Fruit fly (Drosophila melanogaster) whole organism, prepupa: ENCODE measurements around the gene CG13731.

ENCODE experiments used
- Blimp-1 ChIP-seq: fragments of 200-800 bp; sonication (Bioruptor generic); optimal IDR thresholded peaks from 3 replicates; lab custom pipeline; 2017; ENCODE audit warnings: missing biosample characterization, missing genetic modification characterization, mild to moderate bottlenecking, moderate library complexity, missing genetic modification reagents
- CG10669 ChIP-seq: fragments of 200-800 bp; sonication (Bioruptor generic); optimal IDR thresholded peaks from 3 replicates; lab custom pipeline; 2018; ENCODE audit warnings: missing biosample characterization, mild to moderate bottlenecking, missing genetic modification characterization, moderate library complexity
- CG11902 ChIP-seq: fragments of 200-800 bp; sonication (Bioruptor generic); optimal IDR thresholded peaks from 3 replicates; lab custom pipeline; 2016; ENCODE audit warnings: missing biosample characterization, missing genetic modification characterization
- CG15336 ChIP-seq: fragments of 200-800 bp; sonication (Bioruptor generic); IDR thresholded peaks from 2 replicates; pipeline ENCODE4 v1.3.6; 2022; ENCODE audit warnings: missing biosample characterization, missing genetic modification characterization
- CG3032 ChIP-seq: fragments of 200-800 bp; optimal IDR thresholded peaks from 2 replicates; lab custom pipeline; 2019; ENCODE audit warnings: missing biosample characterization, mild to moderate bottlenecking, missing genetic modification characterization, moderate library complexity
- CG31627 ChIP-seq: fragments of 200-800 bp; sonication (Bioruptor generic); optimal IDR thresholded peaks from 3 replicates; lab custom pipeline; 2016; ENCODE audit warnings: missing biosample characterization, missing genetic modification characterization
- CG32006 ChIP-seq: fragments of 200-800 bp; sonication (Bioruptor generic); optimal IDR thresholded peaks from 3 replicates; lab custom pipeline; 2017; ENCODE audit warnings: missing biosample characterization, mild to moderate bottlenecking, missing genetic modification characterization
- CG4318 ChIP-seq: fragments of 200-800 bp; sonication (Bioruptor generic); optimal IDR thresholded peaks from 3 replicates; lab custom pipeline; 2017; ENCODE audit warnings: missing biosample characterization, mild to moderate bottlenecking, missing genetic modification characterization
- CG6163 ChIP-seq: fragments of 200-800 bp; sonication (Bioruptor generic); IDR thresholded peaks from 3 replicates; pipeline ENCODE4 v1.3.6; 2022; ENCODE audit warnings: missing biosample characterization, missing genetic modification characterization
- CG6276 ChIP-seq: fragments of 200-800 bp; sonication (Bioruptor generic); optimal IDR thresholded peaks from 2 replicates; lab custom pipeline; 2017; ENCODE audit warnings: missing biosample characterization, mild to moderate bottlenecking, missing genetic modification characterization
- CG6854 ChIP-seq: fragments of 200-800 bp; sonication (Bioruptor generic); optimal IDR thresholded peaks from 2 replicates; lab custom pipeline; 2017; ENCODE audit warnings: missing biosample characterization, mild to moderate bottlenecking, missing genetic modification characterization
- CG7368 ChIP-seq: fragments of 200-800 bp; sonication (Bioruptor generic); optimal IDR thresholded peaks from 3 replicates; lab custom pipeline; 2016; ENCODE audit warnings: missing biosample characterization, missing genetic modification characterization
- CG8119 ChIP-seq: fragments of 200-800 bp; sonication (Bioruptor generic); IDR thresholded peaks from 3 replicates; pipeline ENCODE4 v1.3.6; 2022; ENCODE audit warnings: missing biosample characterization, missing genetic modification characterization
- CG8319 ChIP-seq: fragments of 200-800 bp; sonication (Bioruptor generic); optimal IDR thresholded peaks from 3 replicates; lab custom pipeline; 2016; ENCODE audit warnings: missing biosample characterization, missing genetic modification characterization
- Eip75B ChIP-seq: fragments of 200-800 bp; sonication (Bioruptor generic); optimal IDR thresholded peaks from 3 replicates; lab custom pipeline; 2016; ENCODE audit warnings: missing biosample characterization, missing genetic modification characterization
- Eip78C ChIP-seq: fragments of 200-800 bp; sonication (Bioruptor generic); peaks from one replicate; lab custom pipeline; 2016; ENCODE audit warnings: missing biosample characterization, missing genetic modification characterization
- Eip93F ChIP-seq: fragments of 200-800 bp; sonication (Bioruptor generic); optimal IDR thresholded peaks from 2 replicates; lab custom pipeline; 2016; ENCODE audit warnings: missing biosample characterization, mild to moderate bottlenecking, missing genetic modification characterization
- Hr38 ChIP-seq: sonication (Bioruptor generic); optimal IDR thresholded peaks from 2 replicates; lab custom pipeline; 2016; ENCODE audit warnings: missing biosample characterization, missing genetic modification characterization
- Hr39 ChIP-seq: fragments of 200-800 bp; sonication (Bioruptor generic); optimal IDR thresholded peaks from 2 replicates; lab custom pipeline; 2016; ENCODE audit warnings: missing biosample characterization, missing genetic modification characterization
- Lpt ChIP-seq: fragments of 200-800 bp; sonication (Bioruptor generic); optimal IDR thresholded peaks from 3 replicates; lab custom pipeline; 2016; ENCODE audit warnings: missing biosample characterization, missing genetic modification characterization
- Met ChIP-seq: fragments of 200-800 bp; sonication (Bioruptor generic); optimal IDR thresholded peaks from 3 replicates; lab custom pipeline; 2016; ENCODE audit warnings: missing biosample characterization, missing genetic modification characterization
- OdsH ChIP-seq: fragments of 200-800 bp; sonication (Bioruptor generic); optimal IDR thresholded peaks from 3 replicates; lab custom pipeline; 2016; ENCODE audit warnings: missing biosample characterization, missing genetic modification characterization
- Smox ChIP-seq: fragments of 200-800 bp; sonication (Bioruptor generic); optimal IDR thresholded peaks from 3 replicates; lab custom pipeline; 2016; ENCODE audit warnings: missing biosample characterization, missing genetic modification characterization
- Sox102F ChIP-seq: fragments of 200-800 bp; sonication (Bioruptor generic); optimal IDR thresholded peaks from 2 replicates; lab custom pipeline; 2016; ENCODE audit warnings: missing biosample characterization, mild to moderate bottlenecking, missing genetic modification characterization
- Sox14 ChIP-seq: fragments of 200-800 bp; sonication (Bioruptor generic); optimal IDR thresholded peaks from 3 replicates; lab custom pipeline; 2016; ENCODE audit warnings: missing biosample characterization, missing genetic modification characterization
- achi ChIP-seq: fragments of 200-800 bp; sonication (Bioruptor generic); optimal IDR thresholded peaks from 3 replicates; lab custom pipeline; 2016; ENCODE audit warnings: missing biosample characterization, missing genetic modification characterization
- acj6 ChIP-seq: fragments of 200-800 bp; sonication (Bioruptor generic); optimal IDR thresholded peaks from 3 replicates; lab custom pipeline; 2016; ENCODE audit warnings: missing biosample characterization, missing genetic modification characterization
- cyc ChIP-seq: fragments of 200-800 bp; sonication (Bioruptor generic); optimal IDR thresholded peaks from 3 replicates; lab custom pipeline; 2016; ENCODE audit warnings: missing biosample characterization, missing genetic modification characterization
- dac ChIP-seq: fragments of 200-800 bp; sonication (Bioruptor generic); optimal IDR thresholded peaks from 2 replicates; lab custom pipeline; 2017; ENCODE audit warnings: missing biosample characterization, mild to moderate bottlenecking, missing genetic modification characterization
- eg ChIP-seq: fragments of 200-800 bp; sonication (Bioruptor generic); IDR thresholded peaks from 3 replicates; pipeline ENCODE4 v1.3.6; 2022; ENCODE audit warnings: missing biosample characterization, missing genetic modification characterization
- fd59A ChIP-seq: fragments of 200-800 bp; sonication (Bioruptor generic); optimal IDR thresholded peaks from 2 replicates; lab custom pipeline; 2017; ENCODE audit warnings: missing biosample characterization, mild to moderate bottlenecking, missing genetic modification characterization, missing genetic modification reagents
- fd85E ChIP-seq: fragments of 200-800 bp; sonication (Bioruptor generic); optimal IDR thresholded peaks from 3 replicates; lab custom pipeline; 2016; ENCODE audit warnings: missing biosample characterization, missing genetic modification characterization
- fkh ChIP-seq: fragments of 200-800 bp; sonication (Bioruptor generic); optimal IDR thresholded peaks from 3 replicates; lab custom pipeline; 2017; ENCODE audit warnings: missing biosample characterization, mild to moderate bottlenecking, missing genetic modification characterization, moderate library complexity
- lz ChIP-seq: fragments of 200-800 bp; sonication (Bioruptor generic); optimal IDR thresholded peaks from 3 replicates; lab custom pipeline; 2016; ENCODE audit warnings: missing biosample characterization, missing genetic modification characterization
- net ChIP-seq: fragments of 200-800 bp; sonication (Bioruptor generic); optimal IDR thresholded peaks from 3 replicates; lab custom pipeline; 2016; ENCODE audit warnings: missing biosample characterization, missing genetic modification characterization
- salr ChIP-seq, 2 experiments: fragments of 200-800 bp; sonication (Bioruptor generic); optimal IDR thresholded peaks; 3 replicates each; lab custom pipeline; 2016 to 2018; ENCODE audit warnings: missing biosample characterization in 2 of 2, missing genetic modification characterization in 2 of 2, mild to moderate bottlenecking in 1 of 2
- spab ChIP-seq: fragments of 200-800 bp; sonication (Bioruptor generic); optimal IDR thresholded peaks from 2 replicates; lab custom pipeline; 2017; ENCODE audit warnings: missing biosample characterization, mild to moderate bottlenecking, missing genetic modification characterization, missing genetic modification reagents
- vri ChIP-seq: fragments of 200-800 bp; sonication (Bioruptor generic); optimal IDR thresholded peaks from 3 replicates; lab custom pipeline; 2016; ENCODE audit warnings: missing biosample characterization, mild to moderate bottlenecking, missing genetic modification characterization

CG13731 gene

DNA sequence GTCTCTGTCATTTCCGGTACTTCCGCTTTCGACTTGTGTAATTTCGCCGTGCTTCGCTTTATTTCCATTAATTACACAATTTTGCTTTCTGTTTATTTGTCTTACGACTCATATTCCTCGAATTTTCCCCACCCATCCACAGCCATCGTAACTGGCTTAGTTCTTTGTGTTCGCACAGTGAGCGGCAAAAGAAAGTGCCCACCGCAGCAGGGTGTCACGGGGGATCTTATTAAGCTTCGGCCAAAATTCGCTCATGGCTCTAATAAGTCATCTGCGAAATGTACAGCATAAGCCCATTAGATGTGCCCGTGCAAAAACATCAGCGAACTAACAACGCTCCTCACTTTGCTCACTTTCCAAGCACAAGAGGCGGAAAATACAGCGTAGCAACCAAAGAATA, 13.6 kb upstream of the CG13731 start:
- no peak for TF ChIP-seq Blimp-1 (GFP tag; lab: Kevin White, UChicago)
- TF ChIP-seq acj6 (GFP tag; lab: Kevin White, UChicago): no peak
- TF ChIP-seq CG8119 (GFP tag; lab: Robert Waterston, UW): no peak
- no peak for TF ChIP-seq fd59A (GFP tag; lab: Kevin White, UChicago)
- no peak for TF ChIP-seq cyc (GFP tag; lab: Kevin White, UChicago)
- TF ChIP-seq eg (GFP tag; lab: Robert Waterston, UW): no peak
- TF ChIP-seq CG11902 (GFP tag; lab: Kevin White, UChicago): no peak
- no peak for TF ChIP-seq achi (GFP tag; lab: Kevin White, UChicago)
- TF ChIP-seq Lpt: no peak
- no peak for TF ChIP-seq net (GFP tag; lab: Kevin White, UChicago)
- TF ChIP-seq salr (GFP tag; optimal IDR thresholded peaks at IDR 0.05; lab: Kevin White, UChicago): no peak
- no peak for TF ChIP-seq Sox102F (GFP tag; lab: Kevin White, UChicago)

DNA sequence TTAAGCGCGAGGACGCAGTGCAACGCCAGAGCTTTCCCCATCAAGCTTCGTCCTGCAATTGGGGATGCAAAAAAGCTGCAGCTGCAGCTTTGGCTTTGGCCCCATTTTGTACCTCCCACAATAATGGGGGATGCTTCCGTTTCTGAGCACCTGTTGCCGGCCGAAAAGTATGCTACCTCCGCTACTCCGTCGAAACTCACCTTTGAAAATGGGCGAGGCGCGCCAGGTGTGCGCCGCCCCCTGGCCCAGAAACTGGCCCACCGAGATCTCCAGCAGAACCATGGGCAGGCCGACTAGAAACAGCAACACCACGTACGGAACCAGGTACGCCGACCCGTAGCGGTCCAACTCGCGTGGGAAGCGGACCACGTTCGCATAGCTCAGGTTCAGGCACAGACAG, 12.7 kb upstream of the CG13731 start:
- no peak for TF ChIP-seq Eip78C
- no peak for TF ChIP-seq CG6854 (GFP tag; lab: Kevin White, UChicago)
- no peak for TF ChIP-seq fd85E (GFP tag; lab: Kevin White, UChicago)
- no peak for TF ChIP-seq salr (GFP tag; optimal IDR thresholded peaks at IDR 0.05; lab: Kevin White, UChicago)
- no peak for TF ChIP-seq spab (GFP tag; lab: Kevin White, UChicago)
- TF ChIP-seq CG32006 (GFP tag; lab: Kevin White, UChicago): no peak
- no peak for TF ChIP-seq Smox (GFP tag; lab: Kevin White, UChicago)
- TF ChIP-seq CG10669 (GFP tag; lab: Kevin White, UChicago): no peak
- no peak for TF ChIP-seq net (GFP tag; lab: Kevin White, UChicago)
- TF ChIP-seq Eip93F: no peak
- no peak for TF ChIP-seq CG7368
- no peak for TF ChIP-seq CG6163 (GFP tag; lab: Robert Waterston, UW)
- no peak for TF ChIP-seq CG6276 (GFP tag; lab: Kevin White, UChicago)
- TF ChIP-seq CG3032 (tag; lab: Kevin White, UChicago): no peak
- no peak for TF ChIP-seq Hr39 (GFP tag; lab: Kevin White, UChicago)
- TF ChIP-seq Hr38: no peak
- TF ChIP-seq, all 60 proteins: peak for 0

DNA sequence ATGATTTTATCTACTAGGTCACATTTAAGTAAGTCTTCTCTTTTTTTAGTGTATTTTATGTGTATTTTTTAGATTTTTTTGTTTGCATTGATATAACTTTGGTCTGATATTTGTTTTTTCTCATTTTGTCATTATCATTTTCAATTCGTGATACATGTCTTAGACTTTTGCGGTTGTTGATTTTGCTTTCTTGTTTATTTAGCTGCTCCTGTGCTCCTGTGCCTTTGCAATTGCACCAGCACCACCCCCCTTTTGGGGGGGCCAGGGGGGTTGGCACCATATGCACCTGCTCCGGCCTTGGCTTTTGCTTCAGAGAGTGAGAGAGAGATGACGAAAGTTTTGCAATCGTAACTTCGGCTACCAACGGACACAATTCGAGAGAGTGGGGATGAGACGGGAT, 12.2 kb upstream of the CG13731 start:
- TF ChIP-seq fd59A (GFP tag; lab: Kevin White, UChicago) (peak; percentile 3), fd85E (GFP tag; lab: Kevin White, UChicago) (no peak)

dm6 chr3L:17399014-17399413, 10.3 kb upstream of the CG13731 start:
- TF ChIP-seq Sox102F (GFP tag; lab: Kevin White, UChicago) (no peak), eg (GFP tag; lab: Robert Waterston, UW) (no peak), CG31627 (GFP tag; lab: Kevin White, UChicago) (no peak), lz (GFP tag; lab: Kevin White, UChicago) (no peak), fkh (GFP tag; lab: Kevin White, UChicago) (no peak), CG10669 (GFP tag; lab: Kevin White, UChicago) (no peak), vri (GFP tag; lab: Kevin White, UChicago) (no peak), Eip75B (GFP tag; lab: Kevin White, UChicago) (no peak), net (GFP tag; lab: Kevin White, UChicago) (no peak), dac (no peak), CG4318 (GFP tag; lab: Kevin White, UChicago) (no peak), Met (GFP tag; lab: Kevin White, UChicago) (no peak), CG8319 (GFP tag; lab: Kevin White, UChicago) (no peak), CG15336 (no peak), Sox14 (GFP tag; lab: Kevin White, UChicago) (no peak), OdsH (GFP tag; lab: Kevin White, UChicago) (no peak), acj6 (GFP tag; lab: Kevin White, UChicago) (no peak), CG6276 (GFP tag; lab: Kevin White, UChicago) (no peak)
